Worm (Caenorhabditis elegans): Measurements from ENCODE around the gene rfth-1.

- TF ChIP-seq ama-1 (optimal IDR thresholded peaks at IDR 0.05) (no peak), hmg-4 (GFP tag; optimal IDR thresholded peaks at IDR 0.05) (no peak), B0310.2 (tag; optimal IDR thresholded peaks at IDR 0.05) (no peak), sea-1 (GFP tag; conservative IDR thresholded peaks at IDR 0.05) (no peak), ets-7 (tag; optimal IDR thresholded peaks at IDR 0.05) (no peak), flt-1 (GFP tag; IDR thresholded peaks at IDR 0.05) (no peak), hmbx-1 (tag; optimal IDR thresholded peaks at IDR 0.05) (no peak), scrt-1 (GFP tag; IDR thresholded peaks at IDR 0.05) (no peak), tra-4 (tag; optimal IDR thresholded peaks at IDR 0.05) (no peak)
These were observed 29.8 kb downstream of the rfth-1 start for ce11 chrIV:4481298-4481697.

All from whole organism, early embryonic.